Fruit fly (Drosophila melanogaster): ENCODE data around the gene GstT3.

GstT3 gene

DNA sequence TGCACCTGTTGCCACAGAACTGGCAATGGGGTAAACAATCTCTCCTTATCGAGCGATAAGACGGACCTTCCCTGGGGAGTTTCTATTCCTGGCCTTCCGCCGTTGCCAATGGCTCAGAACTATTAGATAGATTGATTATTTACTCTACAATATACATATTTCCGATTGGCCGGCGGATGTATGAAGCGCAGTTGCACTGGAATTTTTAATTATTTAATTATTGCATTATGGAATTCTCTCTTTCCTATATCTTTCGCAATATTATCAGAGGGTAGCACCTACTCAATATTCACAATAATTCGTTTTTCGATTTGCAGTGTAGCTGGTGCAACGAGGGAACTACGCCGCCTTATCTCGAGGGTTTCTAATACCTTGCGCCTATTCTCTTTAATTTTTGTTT lies at the start of gene GstT3:
Gene GstT3, plus strand, starts transcription at position 301 of the 400 bp plus-strand sequence.
- TF ChIP-seq wek (GFP tag; optimal IDR thresholded peaks at IDR 0.05) (no peak), Ets65A (GFP tag) (peak; percentile 68), Med (GFP tag) (peak; percentile 8)

DNA sequence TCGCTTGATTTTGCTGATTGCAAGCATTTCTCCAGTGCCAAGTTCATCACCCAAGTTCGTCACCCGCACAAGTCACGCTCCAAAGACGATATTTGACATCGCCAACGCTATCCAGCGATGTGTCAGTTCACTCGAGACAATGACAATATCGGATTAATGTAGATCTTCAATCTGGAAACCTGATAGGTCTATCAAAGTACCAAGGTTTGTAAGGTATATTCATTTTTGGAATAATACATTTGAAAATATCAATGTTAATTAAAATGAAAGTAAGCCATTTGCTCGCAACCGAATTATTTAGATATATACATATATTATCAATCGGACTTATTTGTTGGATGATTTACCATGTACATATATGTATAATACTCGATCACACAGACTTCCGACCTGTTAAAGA lies 48.4 kb upstream of the GstT3 start, which contains the start of gene Obp19c:
Gene Obp19c, minus strand, starts transcription at position 101 of the 400 bp plus-strand sequence.
- TF ChIP-seq sens (GFP tag) (no peak), Camta (GFP tag; optimal IDR thresholded peaks at IDR 0.05) (no peak), dimm (GFP tag; IDR thresholded peaks at IDR 0.05) (no peak), Hey (tag; optimal IDR thresholded peaks at IDR 0.05) (no peak), Dad (GFP tag; optimal IDR thresholded peaks at IDR 0.05) (no peak), cato (GFP tag; optimal IDR thresholded peaks at IDR 0.05; ENCODE audit: borderline replicate concordance) (no peak)

dm6 chrX:20419313-20419712 lies 47.9 kb upstream of the GstT3 start, which contains the start of gene Obp19d:
Obp19d (plus strand) TSS chrX:20419613.
- TF ChIP-seq CG6689 (GFP tag; IDR thresholded peaks at IDR 0.05) (no peak), PHDP (tag; optimal IDR thresholded peaks at IDR 0.05) (no peak), CG6272 (GFP tag; IDR thresholded peaks at IDR 0.05) (no peak), ab (GFP tag; optimal IDR thresholded peaks at IDR 0.05) (no peak), CG18599 (GFP tag; optimal IDR thresholded peaks at IDR 0.05) (no peak), lola (GFP tag; optimal IDR thresholded peaks at IDR 0.05) (no peak), danr (GFP tag; IDR thresholded peaks at IDR 0.05) (no peak), Sry-δ (GFP tag; optimal IDR thresholded peaks at IDR 0.05) (no peak), CHES-1-like (GFP tag; optimal IDR thresholded peaks at IDR 0.05) (no peak), NK7.1 (GFP tag; optimal IDR thresholded peaks at IDR 0.05) (no peak), HHEX (GFP tag; optimal IDR thresholded peaks at IDR 0.05) (no peak)

dm6 chrX:20423158-20423557 lies 44.1 kb upstream of the GstT3 start:
- no peak for TF ChIP-seq CG4360 (GFP tag; IDR thresholded peaks at IDR 0.05)
- TF ChIP-seq D19A (tag; optimal IDR thresholded peaks at IDR 0.05) = peak; percentile 55
- TF ChIP-seq CG14710 (tag; optimal IDR thresholded peaks at IDR 0.05) = no peak
- no peak for TF ChIP-seq grau (tag; optimal IDR thresholded peaks at IDR 0.05)
- TF ChIP-seq CG3163 (GFP tag; optimal IDR thresholded peaks at IDR 0.05) = no peak
- TF ChIP-seq D19B (GFP tag; optimal IDR thresholded peaks at IDR 0.05) = peak; percentile 72

- TF ChIP-seq CG7786 (GFP tag; optimal IDR thresholded peaks at IDR 0.05) (peak; percentile 29), CG2129 (GFP tag; IDR thresholded peaks at IDR 0.05; ENCODE audit: partially characterized antibody) (peak; percentile 71), pb (GFP tag; optimal IDR thresholded peaks at IDR 0.05) (no peak), kah (GFP tag; optimal IDR thresholded peaks at IDR 0.05) (no peak), CG9817 (tag; optimal IDR thresholded peaks at IDR 0.05) (no peak), CG8478 (optimal IDR thresholded peaks at IDR 0.05) (no peak), sisA (GFP tag; IDR thresholded peaks at IDR 0.05) (0 out of 2 replicates have a peak, but pooled peaks have one; percentile 25), CG15269 (tag; optimal IDR thresholded peaks at IDR 0.05) (no peak), al (GFP tag; IDR thresholded peaks at IDR 0.05) (no peak), Doc3 (GFP tag; IDR thresholded peaks at IDR 0.05; ENCODE audit: partially characterized antibody) (peak; percentile 84), CoRest (tag; optimal IDR thresholded peaks at IDR 0.05) (peak; percentile 41), CG17829 (tag; optimal IDR thresholded peaks at IDR 0.05) (peak; percentile 44), yki (optimal IDR thresholded peaks at IDR 0.05) (no peak), Bdp1 (GFP tag; optimal IDR thresholded peaks at IDR 0.05) (no peak), CG11398 (GFP tag; optimal IDR thresholded peaks at IDR 0.05) (no peak), sd (tag; optimal IDR thresholded peaks at IDR 0.05) (no peak), Meics (GFP tag; optimal IDR thresholded peaks at IDR 0.05) (no peak), hb (GFP tag; IDR thresholded peaks at IDR 0.05; ENCODE audit: partially characterized antibody) (peak; percentile 89), E2f2 (GFP tag; IDR thresholded peaks at IDR 0.05) (peak; percentile 15; the same call in 1 of the 2 replicates), CG15514 (GFP tag; optimal IDR thresholded peaks at IDR 0.05) (peak; percentile 4), Oli (tag; optimal IDR thresholded peaks at IDR 0.05) (no peak)
Observed at dm6 chrX:20423747-20424165, 43.5 kb upstream of the GstT3 start, which contains the start of the genes Pp4-19C and cactin. Pp4-19C (minus strand) TSS chrX:20424002. cactin (plus strand) TSS chrX:20424069.

All from whole organism, embryonic.